Worm (Caenorhabditis elegans): ENCODE results near the gene abu-6.

The abu-6 gene

DNA sequence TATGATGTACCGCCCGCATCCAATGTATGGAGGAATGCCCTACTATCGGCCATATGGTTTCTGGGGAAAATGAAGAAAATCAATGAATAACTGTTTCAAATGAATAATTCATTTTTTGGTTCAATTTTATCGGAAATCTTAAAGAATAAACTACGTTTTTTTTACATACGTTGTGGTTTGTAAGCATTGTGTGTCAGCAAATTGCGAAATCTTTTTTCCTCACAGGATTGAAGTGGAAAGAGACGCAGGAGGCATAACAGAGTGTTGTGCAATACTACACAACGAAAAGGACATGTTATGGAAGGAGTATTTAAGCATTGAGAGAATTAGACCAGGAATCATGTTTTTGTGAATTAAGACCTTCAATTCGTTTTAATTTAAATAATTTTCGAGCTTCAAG, 30.3 kb downstream of the abu-6 start:
- TF ChIP-seq C34F6.9 (tag; optimal IDR thresholded peaks at IDR 0.05) = peak; percentile 61
- TF ChIP-seq fos-1 (tag; optimal IDR thresholded peaks at IDR 0.05) = peak; percentile 68
- TF ChIP-seq ZK546.5 (tag; optimal IDR thresholded peaks at IDR 0.05) = no peak
- TF ChIP-seq skn-1 (tag; optimal IDR thresholded peaks at IDR 0.05) = peak; percentile 52
- peak; percentile 83 for TF ChIP-seq unc-55 (GFP tag; optimal IDR thresholded peaks at IDR 0.05)
- TF ChIP-seq lsy-2 (tag; optimal IDR thresholded peaks at IDR 0.05) = peak in 1 of 2 experiments; percentile 23
- TF ChIP-seq snpc-4 (tag; optimal IDR thresholded peaks at IDR 0.05) = peak; percentile 18
- TF ChIP-seq alr-1 (tag; optimal IDR thresholded peaks at IDR 0.05) = no peak
- TF ChIP-seq nhr-129 (tag; optimal IDR thresholded peaks at IDR 0.05) = peak; percentile 100
- TF ChIP-seq nhr-23 (tag; optimal IDR thresholded peaks at IDR 0.05) = no peak

DNA sequence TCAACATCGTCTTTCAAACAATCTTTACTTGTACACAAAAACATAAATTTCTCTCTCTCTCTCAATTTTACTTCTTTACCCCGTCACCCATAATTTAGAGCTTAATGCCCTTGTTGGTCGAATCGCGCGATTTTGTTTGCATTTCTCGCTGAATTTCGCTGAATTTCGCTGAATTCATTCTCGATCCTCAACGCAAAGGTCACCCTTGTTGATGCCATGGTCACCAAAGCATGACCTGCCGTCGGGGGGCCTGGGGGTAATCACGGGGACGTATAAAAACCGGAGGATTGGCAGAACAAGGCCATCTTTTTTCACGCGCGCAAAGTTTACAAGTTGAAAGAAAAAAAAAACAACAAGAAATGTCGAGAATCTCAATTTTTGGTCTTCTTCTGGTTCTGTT, 31.7 kb downstream of the abu-6 start, which contains the start of gene F14F9.8:
F14F9.8 (plus strand) TSS at position 301 of the 400 bp plus-strand sequence.
- TF ChIP-seq mbf-1 (tag; optimal IDR thresholded peaks at IDR 0.05) (no peak), unc-62 (GFP tag; optimal IDR thresholded peaks at IDR 0.05) (no peak), mdl-1 (tag; optimal IDR thresholded peaks at IDR 0.05) (no peak), fos-1 (tag; optimal IDR thresholded peaks at IDR 0.05) (no peak), unc-55 (GFP tag; optimal IDR thresholded peaks at IDR 0.05) (no peak), nhr-129 (tag; optimal IDR thresholded peaks at IDR 0.05) (no peak), sma-9 (GFP tag; optimal IDR thresholded peaks at IDR 0.05) (no peak), sma-9 (tag; optimal IDR thresholded peaks at IDR 0.05) (no peak), Y55F3AM.14 (GFP tag; optimal IDR thresholded peaks at IDR 0.05) (no peak), nhr-23 (tag; optimal IDR thresholded peaks at IDR 0.05) (no peak)

DNA sequence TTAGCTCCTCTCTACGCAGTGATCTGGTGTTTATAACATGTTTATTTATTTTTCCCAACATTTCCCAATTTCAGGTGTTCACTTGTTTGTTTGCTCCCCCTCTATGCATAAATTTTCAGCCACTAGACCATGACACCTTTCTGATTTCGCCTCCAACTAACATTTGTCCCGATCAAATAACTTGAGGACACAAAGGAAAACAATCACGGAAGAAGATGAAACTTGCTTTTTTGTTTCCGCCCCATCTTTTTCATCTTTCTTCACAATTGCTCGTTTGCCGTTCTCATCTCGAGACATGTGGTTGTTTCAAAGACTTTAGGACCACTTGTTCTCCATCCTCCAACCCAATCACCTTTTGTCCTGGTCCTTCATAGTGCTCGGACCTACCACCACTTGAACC, 34.9 kb downstream of the abu-6 start, which contains the start of gene F14F9.5:
F14F9.5 (plus strand) TSS at position 301 of the 400 bp plus-strand sequence.
- no peak for TF ChIP-seq lsy-2 (tag; optimal IDR thresholded peaks at IDR 0.05)
- TF ChIP-seq unc-62 (GFP tag; optimal IDR thresholded peaks at IDR 0.05) = no peak
- no peak for TF ChIP-seq unc-39 (tag; optimal IDR thresholded peaks at IDR 0.05)
- no peak for TF ChIP-seq egl-27 (tag; optimal IDR thresholded peaks at IDR 0.05)
- no peak for TF ChIP-seq lin-39 (tag; optimal IDR thresholded peaks at IDR 0.05)
- TF ChIP-seq ztf-4 (tag; optimal IDR thresholded peaks at IDR 0.05) = no peak
- no peak for TF ChIP-seq ceh-16 (tag; optimal IDR thresholded peaks at IDR 0.05)
- TF ChIP-seq ZK546.5 (tag; optimal IDR thresholded peaks at IDR 0.05) = no peak
- no peak for TF ChIP-seq sem-4 (tag; optimal IDR thresholded peaks at IDR 0.05)
- TF ChIP-seq snpc-4 (tag; optimal IDR thresholded peaks at IDR 0.05) = no peak

DNA sequence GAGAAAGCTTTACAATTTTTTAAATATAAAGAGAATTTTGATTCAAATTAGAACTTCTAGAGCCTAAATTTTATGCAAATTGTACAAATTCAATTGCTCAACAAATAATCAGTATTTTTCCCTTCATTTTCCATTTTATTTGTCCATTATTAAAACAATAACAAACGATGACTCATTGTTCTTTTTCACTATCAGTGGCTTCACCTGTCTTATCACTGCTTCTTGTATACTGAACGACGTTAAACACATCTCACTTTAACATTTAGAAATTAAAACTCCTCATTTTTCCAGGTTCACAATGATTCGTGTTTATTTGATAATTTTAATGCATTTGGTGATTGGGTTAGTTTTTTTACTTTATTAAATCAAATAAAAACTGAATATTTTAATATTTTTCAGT, 42.0 kb downstream of the abu-6 start, which contains the start of gene sid-1:
sid-1 (plus strand) TSS at position 292 of the 400 bp plus-strand sequence.
- TF ChIP-seq nhr-237 (tag; optimal IDR thresholded peaks at IDR 0.05) (no peak), fos-1 (tag; optimal IDR thresholded peaks at IDR 0.05) (peak; percentile 80)

DNA sequence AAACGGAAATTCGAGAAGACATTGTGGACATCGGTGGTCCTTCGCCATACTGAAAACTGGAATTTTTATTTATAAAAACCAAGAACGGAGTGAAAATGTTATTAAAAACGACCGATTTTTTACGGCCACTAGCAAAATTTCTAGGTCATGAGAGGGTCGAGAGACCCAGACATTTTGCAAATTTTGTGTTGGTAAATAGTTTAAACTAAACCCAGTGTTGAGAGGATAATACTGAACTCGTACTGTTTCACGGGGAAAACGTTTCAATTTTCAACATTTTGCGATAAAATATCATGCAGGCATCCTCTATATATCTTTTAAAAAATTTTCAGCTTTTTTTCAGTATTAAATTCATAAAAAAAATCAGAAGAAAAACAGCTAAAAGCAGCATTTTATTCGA, 42.6 kb downstream of the abu-6 start, which contains the start of gene C04F5.9:
C04F5.9 (minus strand) TSS at position 101 of the 400 bp plus-strand sequence.
- no peak for TF ChIP-seq lin-39 (tag; optimal IDR thresholded peaks at IDR 0.05)
- TF ChIP-seq mab-5 (tag; optimal IDR thresholded peaks at IDR 0.05) = no peak
- no peak for TF ChIP-seq ztf-4 (tag; optimal IDR thresholded peaks at IDR 0.05)
- TF ChIP-seq aly-2 (tag; optimal IDR thresholded peaks at IDR 0.05) = no peak
- TF ChIP-seq nhr-12 (tag; optimal IDR thresholded peaks at IDR 0.05) = no peak
- TF ChIP-seq peb-1 (tag; optimal IDR thresholded peaks at IDR 0.05) = no peak
- no peak for TF ChIP-seq lin-13 (GFP tag; optimal IDR thresholded peaks at IDR 0.05)
- no peak for TF ChIP-seq skn-1 (tag; optimal IDR thresholded peaks at IDR 0.05)
- TF ChIP-seq lin-11 (tag; optimal IDR thresholded peaks at IDR 0.05) = no peak

DNA sequence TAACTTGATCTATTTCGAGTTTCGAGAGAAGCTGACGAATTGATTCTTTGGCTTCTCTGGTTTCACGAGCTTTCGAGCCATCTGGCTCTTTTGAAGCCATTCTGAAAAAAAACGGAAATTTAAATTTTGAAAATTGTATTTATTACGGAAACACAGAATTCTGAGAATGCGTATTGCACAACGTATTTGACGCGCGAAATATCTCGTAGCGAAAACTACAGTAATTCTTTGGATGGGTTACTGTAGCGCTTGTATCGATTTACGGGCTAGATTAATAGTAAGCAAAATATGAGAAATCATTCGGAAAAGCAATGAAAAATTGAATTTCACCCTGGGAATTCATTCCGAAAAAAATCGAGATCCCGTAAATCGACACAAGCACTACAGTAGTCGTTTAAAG, 48.0 kb downstream of the abu-6 start, which contains the start of gene C04F5.8:
C04F5.8 (minus strand) TSS at position 101 of the 400 bp plus-strand sequence.
- TF ChIP-seq mab-5 (tag; optimal IDR thresholded peaks at IDR 0.05) (no peak), elt-1 (tag; optimal IDR thresholded peaks at IDR 0.05) (no peak), Y55F3AM.14 (GFP tag; optimal IDR thresholded peaks at IDR 0.05) (no peak), ztf-11 (tag; optimal IDR thresholded peaks at IDR 0.05) (no peak), sem-4 (tag; optimal IDR thresholded peaks at IDR 0.05) (no peak), nhr-25 (tag; optimal IDR thresholded peaks at IDR 0.05) (no peak), F13H6.1 (tag; optimal IDR thresholded peaks at IDR 0.05) (no peak)

All from whole organism, L2 larva.